Worm (Caenorhabditis elegans) whole organism, young adult: ENCODE results near the gene T13F2.2.
A peak's percentile ranks its signal among the peaks of the same experiment; 100 is the strongest.

Experiments
- B0336.3 ChIP-seq: fragments of 200-800 bp; sonication (Bioruptor generic); IDR thresholded peaks from 2 replicates; pipeline ENCODE4 v1.3.6; 2022; ENCODE audit warnings: missing genetic modification characterization, missing compliant biosample characterization
- C06A6.2 ChIP-seq: fragments of 200-800 bp; sonication (Bioruptor generic); conservative IDR thresholded peaks from 2 replicates; pipeline ENCODE4 v1.3.6; 2022; ENCODE audit warnings: missing genetic modification characterization, missing compliant biosample characterization
- C17E4.6 ChIP-seq: fragments of 200-800 bp; sonication (Bioruptor generic); IDR thresholded peaks from 2 replicates; pipeline ENCODE4 v1.3.6; 2022; ENCODE audit warnings: missing genetic modification reagents, missing genetic modification characterization, missing compliant biosample characterization
- D2030.7 ChIP-seq: fragments of 200-800 bp; sonication (Bioruptor generic); IDR thresholded peaks from 2 replicates; pipeline ENCODE4 v1.3.6; 2022; ENCODE audit warnings: missing genetic modification reagents, missing genetic modification characterization, missing compliant biosample characterization
- F37B4.10 ChIP-seq: fragments of 200-800 bp; sonication (Bioruptor generic); IDR thresholded peaks from 2 replicates; pipeline ENCODE4 v1.3.6; 2022; ENCODE audit warnings: missing genetic modification characterization, missing compliant biosample characterization
- F55B11.4 ChIP-seq: sonication (generic microtip); optimal IDR thresholded peaks from 2 replicates; lab custom pipeline; 2016; ENCODE audit warnings: missing compliant biosample characterization, missing genetic modification characterization, borderline replicate concordance; ENCODE audit not compliant: insufficient read depth
- Y53G8AR.9 ChIP-seq: fragments of 200-800 bp; sonication (Bioruptor generic); conservative IDR thresholded peaks from 2 replicates; pipeline ENCODE4 v1.3.6; 2022; ENCODE audit warnings: missing genetic modification reagents, missing genetic modification characterization, missing compliant biosample characterization
- Y95B8A.8 ChIP-seq: fragments of 200-800 bp; sonication (Bioruptor generic); IDR thresholded peaks from 2 replicates; pipeline ENCODE4 v1.3.6; 2022; ENCODE audit warnings: missing genetic modification reagents, missing genetic modification characterization, missing compliant biosample characterization
- ZK185.1 ChIP-seq: sonication (generic microtip); optimal IDR thresholded peaks from 2 replicates; lab custom pipeline; 2016; ENCODE audit warnings: mild to moderate bottlenecking, missing genetic modification characterization, missing compliant biosample characterization; ENCODE audit not compliant: poor library complexity, severe bottlenecking
- ama-1 ChIP-seq, 3 experiments: fragments of 150-350 bp in 1 of 3; sonication (generic microtip) in 2 of 3; optimal IDR thresholded peaks; 2 replicates each; lab custom pipeline; 2014 to 2018; ENCODE audit warnings: missing biosample characterization in 2 of 3, missing genetic modification characterization in 2 of 3, missing genetic modification reagents in 2 of 3
- bed-1 ChIP-seq: fragments of 200-800 bp; sonication (Bioruptor generic); IDR thresholded peaks from 2 replicates; pipeline ENCODE4 v1.3.6; 2022; ENCODE audit warnings: missing genetic modification reagents, missing genetic modification characterization, missing compliant biosample characterization
- bed-2 ChIP-seq: fragments of 200-800 bp; sonication (Bioruptor generic); IDR thresholded peaks from 2 replicates; pipeline ENCODE4 v1.3.6; 2022; ENCODE audit warnings: missing genetic modification reagents, missing genetic modification characterization, missing compliant biosample characterization
- cebp-1 ChIP-seq, 2 experiments: fragments of 200-800 bp in 1 of 2; sonication (Bioruptor generic) in 1 of 2; sonication (generic microtip) in 1 of 2; IDR thresholded peaks in 1 of 2; optimal IDR thresholded peaks in 1 of 2; 2 replicates each; pipeline versions ENCODE4 v1.3.6 to Lab custom; 2017 to 2022; ENCODE audit warnings: missing compliant biosample characterization in 2 of 2, missing genetic modification characterization in 2 of 2, mild to moderate bottlenecking in 1 of 2, missing genetic modification reagents in 1 of 2, moderate library complexity in 1 of 2
- ceh-27 ChIP-seq: fragments of 200-800 bp; sonication (Bioruptor generic); optimal IDR thresholded peaks from 2 replicates; lab custom pipeline; 2018; ENCODE audit warnings: mild to moderate bottlenecking, missing genetic modification characterization, moderate library complexity, missing compliant biosample characterization
- ceh-40 ChIP-seq: fragments of 200-800 bp; sonication (Bioruptor generic); IDR thresholded peaks from 2 replicates; pipeline ENCODE4 v1.3.6; 2022; ENCODE audit warnings: missing genetic modification characterization, missing compliant biosample characterization
- ceh-58 ChIP-seq: fragments of 200-800 bp; sonication (Bioruptor generic); IDR thresholded peaks from 2 replicates; pipeline ENCODE4 v1.3.6; 2022; ENCODE audit warnings: missing genetic modification characterization, missing compliant biosample characterization
- die-1 ChIP-seq: sonication (generic microtip); optimal IDR thresholded peaks from 2 replicates; lab custom pipeline; 2016; ENCODE audit warnings: missing genotype, mild to moderate bottlenecking, missing genetic modification characterization, missing compliant biosample characterization
- egl-18 ChIP-seq: fragments of 200-800 bp; sonication (Bioruptor generic); IDR thresholded peaks from 2 replicates; pipeline ENCODE4 v1.3.6; 2022; ENCODE audit warnings: missing genetic modification reagents, missing genetic modification characterization, missing compliant biosample characterization
- ets-4 ChIP-seq: fragments of 200-800 bp; sonication (Bioruptor generic); optimal IDR thresholded peaks from 2 replicates; lab custom pipeline; 2018; ENCODE audit warnings: mild to moderate bottlenecking, missing genetic modification characterization, missing compliant biosample characterization
- fkh-3 ChIP-seq: sonication (generic microtip); optimal IDR thresholded peaks from 2 replicates; lab custom pipeline; 2016; ENCODE audit warnings: mild to moderate bottlenecking, missing genetic modification characterization, missing compliant biosample characterization
- gei-17 ChIP-seq: fragments of 200-800 bp; sonication (Bioruptor generic); optimal IDR thresholded peaks from 2 replicates; lab custom pipeline; 2018; ENCODE audit warnings: mild to moderate bottlenecking, missing genetic modification characterization, missing compliant biosample characterization
- hmg-1.2 ChIP-seq: fragments of 200-800 bp; sonication (Bioruptor generic); IDR thresholded peaks from 2 replicates; pipeline ENCODE4 v1.3.6; 2022; ENCODE audit warnings: missing genetic modification reagents, missing genetic modification characterization, missing compliant biosample characterization
- let-526 ChIP-seq: fragments of 200-800 bp; sonication (Bioruptor generic); IDR thresholded peaks from 2 replicates; pipeline ENCODE4 v1.3.6; 2022; ENCODE audit warnings: missing genetic modification reagents, missing genetic modification characterization, missing compliant biosample characterization
- lin-26 ChIP-seq: fragments of 200-800 bp; sonication (Bioruptor generic); IDR thresholded peaks from 2 replicates; pipeline ENCODE4 v1.3.6; 2022; ENCODE audit warnings: missing genetic modification reagents, missing genetic modification characterization, missing compliant biosample characterization
- lin-54 ChIP-seq: fragments of 200-800 bp; sonication (Bioruptor generic); optimal IDR thresholded peaks from 2 replicates; lab custom pipeline; 2018; ENCODE audit warnings: mild to moderate bottlenecking, missing genetic modification characterization, missing compliant biosample characterization
- madf-6 ChIP-seq: fragments of 200-800 bp; sonication (Bioruptor generic); IDR thresholded peaks from 2 replicates; pipeline ENCODE4 v1.3.6; 2022; ENCODE audit warnings: missing genetic modification reagents, missing genetic modification characterization, missing compliant biosample characterization
- mxl-1 ChIP-seq: sonication (generic microtip); optimal IDR thresholded peaks from 2 replicates; lab custom pipeline; 2016; ENCODE audit warnings: missing genetic modification characterization, missing compliant biosample characterization
- nhr-179 ChIP-seq: sonication (generic microtip); optimal IDR thresholded peaks from 2 replicates; lab custom pipeline; 2016; ENCODE audit warnings: mild to moderate bottlenecking, missing genetic modification characterization, missing compliant biosample characterization
- nhr-27 ChIP-seq: fragments of 200-800 bp; sonication (Bioruptor generic); optimal IDR thresholded peaks from 2 replicates; lab custom pipeline; 2018; ENCODE audit warnings: mild to moderate bottlenecking, missing genetic modification characterization, moderate library complexity, missing compliant biosample characterization
- pha-4 ChIP-seq: fragments of 150-350 bp; sonication (generic microtip); optimal IDR thresholded peaks from 2 replicates; lab custom pipeline; 2014; ENCODE audit warnings: missing biosample characterization, missing genetic modification reagents, missing genetic modification characterization
- rpc-1 ChIP-seq, 2 experiments: fragments of 150-350 bp in 1 of 2; sonication (generic microtip) in 1 of 2; optimal IDR thresholded peaks; 2 replicates each; lab custom pipeline; 2014 to 2018; ENCODE audit warnings: missing biosample characterization in 1 of 2, missing genetic modification characterization in 1 of 2, missing genetic modification reagents in 1 of 2, missing genotype in 1 of 2
- sea-2 ChIP-seq: fragments of 200-800 bp; sonication (Bioruptor generic); IDR thresholded peaks from 2 replicates; pipeline ENCODE4 v1.3.6; 2022; ENCODE audit warnings: missing genetic modification characterization, missing compliant biosample characterization
- snpc-1.3 ChIP-seq: sonication (generic microtip); optimal IDR thresholded peaks from 2 replicates; lab custom pipeline; 2017; ENCODE audit warnings: missing genetic modification characterization, mild to moderate bottlenecking, missing compliant biosample characterization, antibody characterized with exemption, moderate library complexity, missing genotype, missing genetic modification reagents; ENCODE audit not compliant: insufficient read depth
- somi-1 ChIP-seq: fragments of 200-800 bp; sonication (Bioruptor generic); optimal IDR thresholded peaks from 2 replicates; lab custom pipeline; 2018; ENCODE audit warnings: mild to moderate bottlenecking, missing genetic modification characterization, missing compliant biosample characterization
- sptf-2 ChIP-seq: fragments of 200-800 bp; sonication (Bioruptor generic); optimal IDR thresholded peaks from 2 replicates; lab custom pipeline; 2018; ENCODE audit warnings: mild to moderate bottlenecking, missing genetic modification characterization, missing compliant biosample characterization
- unc-62 ChIP-seq: fragments of 150-350 bp; optimal IDR thresholded peaks from 2 replicates; lab custom pipeline; 2014; ENCODE audit warnings: missing biosample characterization, missing genetic modification reagents, missing genetic modification characterization
- ztf-26 ChIP-seq: sonication (generic microtip); optimal IDR thresholded peaks from 2 replicates; lab custom pipeline; 2017; ENCODE audit warnings: missing genetic modification characterization, missing compliant biosample characterization
- ztf-28 ChIP-seq: fragments of 200-800 bp; sonication (Bioruptor generic); IDR thresholded peaks from 2 replicates; pipeline ENCODE4 v1.3.6; 2022; ENCODE audit warnings: missing genetic modification reagents, missing genetic modification characterization, missing compliant biosample characterization
- ztf-3 ChIP-seq: fragments of 200-800 bp; sonication (Bioruptor generic); optimal IDR thresholded peaks from 2 replicates; lab custom pipeline; 2018; ENCODE audit warnings: mild to moderate bottlenecking, missing genetic modification characterization, missing compliant biosample characterization

Gene T13F2.2

DNA sequence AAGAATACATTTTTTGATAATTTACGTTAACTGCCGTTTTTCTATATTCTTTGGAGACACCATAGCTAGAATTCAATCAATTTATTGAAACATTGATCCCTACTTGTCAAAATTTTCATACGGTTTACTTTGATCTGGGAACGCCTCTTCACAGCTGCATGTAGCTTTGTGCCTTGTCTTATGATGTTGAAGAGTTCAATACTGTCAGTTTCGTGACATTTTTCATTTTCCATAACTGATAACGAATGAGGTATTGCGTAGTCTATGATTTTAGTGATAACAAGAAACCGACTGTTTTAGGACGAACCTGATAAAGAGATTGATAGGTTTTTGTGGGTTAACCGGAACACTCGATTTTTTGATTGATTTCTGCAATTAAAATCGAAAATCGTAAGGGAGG is 4.3 kb upstream of the T13F2.2 start (continued):
- TF ChIP-seq ZK185.1 (tag; lab: Kevin White, UChicago) (no peak), snpc-1.3 (no peak), Y95B8A.8 (no peak), D2030.7 (GFP tag; lab: Robert Waterston, UW) (no peak), nhr-27 (no peak), mxl-1 (tag; lab: Kevin White, UChicago) (no peak), F37B4.10 (GFP tag; lab: Robert Waterston, UW) (no peak), sea-2 (no peak), ztf-3 (no peak), ceh-58 (GFP tag; lab: Robert Waterston, UW) (no peak), gei-17 (GFP tag; lab: Kevin White, UChicago) (no peak), pha-4 (tag; lab: Kevin White, UChicago) (no peak), C06A6.2 (GFP tag; lab: Robert Waterston, UW) (no peak), rpc-1 (optimal IDR thresholded peaks at IDR 0.05; lab: Kevin White, UChicago) (no peak), rpc-1 (tag; optimal IDR thresholded peaks at IDR 0.05; lab: Kevin White, UChicago) (no peak), unc-62 (GFP tag; lab: Kevin White, UChicago) (no peak), egl-18 (GFP tag; lab: Robert Waterston, UW) (no peak), Y53G8AR.9 (GFP tag; lab: Robert Waterston, UW) (no peak), bed-2 (GFP tag; lab: Robert Waterston, UW) (no peak), F55B11.4 (no peak), lin-26 (GFP tag; lab: Robert Waterston, UW) (no peak), die-1 (tag; lab: Kevin White, UChicago) (no peak), lin-54 (GFP tag; lab: Kevin White, UChicago) (peak; percentile 34), nhr-179 (tag; lab: Kevin White, UChicago) (no peak), B0336.3 (GFP tag; lab: Robert Waterston, UW) (no peak), C17E4.6 (no peak), ztf-28 (GFP tag; lab: Robert Waterston, UW) (no peak), madf-6 (no peak), bed-1 (GFP tag; lab: Robert Waterston, UW) (no peak), ama-1 (optimal IDR thresholded peaks at IDR 0.05; lab: Kevin White, UChicago) (no peak), ama-1 (GFP tag; optimal IDR thresholded peaks at IDR 0.05; lab: Kevin White, UChicago) (no peak), ets-4 (GFP tag; lab: Kevin White, UChicago) (peak; percentile 83), sptf-2 (GFP tag; lab: Kevin White, UChicago) (no peak), let-526 (GFP tag; lab: Robert Waterston, UW) (no peak)

DNA sequence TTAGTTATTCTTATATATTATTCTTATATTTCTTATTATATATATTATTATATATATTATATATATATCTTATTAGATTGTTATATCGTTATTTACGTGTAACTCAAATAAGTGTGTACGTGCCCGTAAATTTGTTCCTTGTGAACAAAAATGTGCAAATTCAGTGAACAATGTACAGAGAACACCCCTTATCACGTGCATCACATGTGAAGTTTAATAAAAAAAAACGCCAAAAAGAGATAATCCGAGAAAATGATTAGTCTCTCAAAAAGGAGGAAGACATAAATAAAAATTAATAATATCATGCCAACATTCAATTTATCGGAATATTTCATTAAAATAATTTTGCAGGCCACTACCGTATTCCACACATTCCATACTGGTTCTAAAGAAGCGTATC is 2.5 kb upstream of the T13F2.2 start:
- no peak for TF ChIP-seq ceh-27 (GFP tag; lab: Kevin White, UChicago)
- TF ChIP-seq ceh-40 (GFP tag; lab: Robert Waterston, UW), result no peak
- TF ChIP-seq cebp-1 (GFP tag; IDR thresholded peaks at IDR 0.05; lab: Robert Waterston, UW), result no peak
- TF ChIP-seq cebp-1 (tag; optimal IDR thresholded peaks at IDR 0.05; lab: Kevin White, UChicago), result no peak
- TF ChIP-seq fkh-3, result no peak
- TF ChIP-seq hmg-1.2, result no peak

DNA sequence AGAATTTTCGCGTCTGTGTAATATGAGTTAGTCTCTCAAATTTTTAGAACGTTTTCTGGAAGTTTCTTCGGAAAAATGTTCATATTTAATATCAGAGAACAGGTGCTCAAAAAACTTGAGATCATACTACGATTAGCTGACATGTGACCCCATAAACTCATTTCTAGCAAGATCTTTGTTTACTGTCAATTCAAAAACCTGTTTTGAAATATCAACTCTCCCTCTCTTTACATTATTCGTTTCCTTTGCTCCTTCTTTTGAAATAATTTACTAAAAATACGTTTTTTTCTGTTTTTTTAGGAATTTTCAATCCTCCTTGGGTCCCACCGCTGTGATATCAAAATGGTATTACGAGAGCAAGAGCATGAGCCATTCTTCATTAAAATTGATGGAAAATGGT is 2.0 kb upstream of the T13F2.2 start, which contains the start of gene fat-4:
TSS of gene fat-4 (plus strand) at position 301 of the 400 bp plus-strand sequence.
- TF ChIP-seq nhr-27, result no peak
- TF ChIP-seq somi-1 (GFP tag; lab: Kevin White, UChicago), result no peak
- no peak for TF ChIP-seq ztf-26 (tag; lab: Kevin White, UChicago)
- TF ChIP-seq ceh-40 (GFP tag; lab: Robert Waterston, UW), result no peak
- TF ChIP-seq, all 124 proteins: peak for 0
